Fruit fly (Drosophila melanogaster) S2 (cell line): ENCODE data around the gene CG8236.
A peak's percentile ranks its signal among the peaks of the same experiment; 100 is the strongest.

Experiments used
- CG8478 ChIP-seq: fragments of >200 bp; optimal IDR thresholded peaks from 2 replicates; lab custom pipeline; 2018
- CTCF ChIP-seq, 2 experiments: fragments of >200 bp; optimal IDR thresholded peaks; 2 replicates each; lab custom pipeline; 2018

Gene CG8236

DNA sequence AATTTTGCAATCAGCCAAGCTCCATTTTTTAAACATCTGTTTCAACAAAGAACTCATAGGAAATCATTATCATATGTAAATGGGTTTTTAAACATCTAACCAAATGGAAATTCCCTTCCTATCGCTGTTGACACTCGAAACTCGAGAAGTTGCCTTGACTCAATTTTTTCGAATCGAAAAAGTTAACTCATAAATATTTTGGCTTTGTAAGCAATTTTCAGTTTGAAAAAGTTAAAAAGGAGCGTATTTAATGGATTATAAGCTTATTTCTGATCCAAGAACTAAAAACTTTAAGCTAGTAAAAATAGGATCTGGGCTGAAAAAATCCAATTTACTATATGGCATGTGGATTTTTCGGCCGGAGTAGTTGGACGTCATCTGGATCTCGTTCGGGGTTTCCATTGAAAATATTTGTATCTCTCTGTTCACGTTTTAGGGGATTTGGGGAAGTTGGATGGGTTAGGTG is 44.0 kb downstream of the CG8236 start, which contains the start of gene CG9837:
CG9837 (minus strand) TSS at position 416 of the 466 bp plus-strand sequence.
- TF ChIP-seq CG8478 (lab: Kevin White, UChicago) (no peak), CTCF (optimal IDR thresholded peaks at IDR 0.05; lab: Kevin White, UChicago) (no peak)

- no peak for TF ChIP-seq CTCF (optimal IDR thresholded peaks at IDR 0.05; lab: Kevin White, UChicago)
- TF ChIP-seq CG8478 (lab: Kevin White, UChicago), result no peak
Observed at dm6 chr3R:8814029-8814647, 44.9 kb downstream of the CG8236 start.

dm6 chr3R:8815074-8815473 is 45.9 kb downstream of the CG8236 start:
- TF ChIP-seq CG8478 (lab: Kevin White, UChicago), result no peak
- TF ChIP-seq CTCF (optimal IDR thresholded peaks at IDR 0.05; lab: Kevin White, UChicago), result no peak

DNA sequence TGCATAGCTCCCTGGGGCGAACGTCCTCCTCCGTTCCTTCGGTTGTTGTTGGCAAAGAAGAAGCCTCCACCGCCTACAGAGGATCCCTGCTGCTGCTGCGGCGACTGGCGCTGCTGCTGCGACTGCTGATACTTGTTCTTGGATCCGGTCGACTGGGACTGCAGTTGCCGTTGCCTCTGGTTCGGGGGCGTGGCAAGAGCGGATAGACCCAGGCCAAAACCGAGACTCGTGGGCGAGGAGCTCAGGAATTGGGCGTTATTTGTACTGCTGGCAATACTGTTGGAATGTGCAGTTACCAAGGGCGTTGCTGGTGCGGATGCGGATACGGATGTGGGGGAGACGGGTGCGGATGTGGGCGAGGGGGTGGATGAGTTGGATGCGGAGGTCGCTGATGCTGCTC is 49.0 kb downstream of the CG8236 start:
- TF ChIP-seq CG8478 (lab: Kevin White, UChicago) (no peak), CTCF (optimal IDR thresholded peaks at IDR 0.05; lab: Kevin White, UChicago) (no peak)

DNA sequence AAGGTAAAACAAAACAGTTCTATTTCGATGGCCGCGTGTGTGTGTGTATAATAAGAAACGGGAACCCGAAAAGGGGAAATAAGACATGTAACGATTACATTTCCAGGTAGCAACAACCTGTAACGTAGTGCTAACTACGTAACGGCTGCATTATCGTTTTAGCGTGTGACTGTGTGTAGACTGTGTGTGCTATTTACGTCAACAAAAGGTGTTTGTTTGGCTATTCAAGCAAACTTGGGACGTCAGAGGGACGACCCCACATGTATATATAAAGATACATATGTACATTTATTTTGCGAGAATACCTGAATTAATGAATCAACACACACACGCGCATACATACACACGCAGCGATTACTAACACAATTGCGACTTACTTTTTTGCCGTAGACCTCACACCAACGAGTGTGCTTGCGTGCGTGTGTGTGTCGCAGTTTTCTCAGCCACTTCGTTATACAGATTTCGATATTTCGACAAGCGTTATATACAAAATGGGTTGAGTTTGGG is 50.4 kb downstream of the CG8236 start:
- TF ChIP-seq CG8478 (lab: Kevin White, UChicago) (no peak), CTCF (optimal IDR thresholded peaks at IDR 0.05; lab: Kevin White, UChicago) (no peak)

DNA sequence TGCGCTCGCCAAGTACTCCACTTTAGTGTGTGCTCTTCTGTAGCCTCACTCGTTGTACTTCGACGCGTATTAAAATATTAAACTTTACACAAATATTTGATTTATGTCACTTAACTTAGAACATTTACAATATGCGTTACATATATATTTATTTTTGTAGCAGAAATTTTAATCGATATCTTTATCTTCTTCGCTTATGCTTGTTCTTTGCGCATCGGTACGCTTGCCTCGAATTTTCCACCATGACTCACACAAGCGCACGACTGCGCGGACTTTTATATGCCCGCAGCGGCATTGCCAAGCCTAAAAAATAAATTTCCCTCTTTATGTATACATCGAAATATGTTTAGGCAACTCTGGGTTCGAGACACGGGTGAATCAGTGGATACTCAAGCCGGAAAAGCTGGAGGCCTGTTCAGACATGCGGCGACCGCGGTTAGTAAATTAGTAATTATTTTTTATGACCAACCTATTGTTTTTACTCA is 51.3 kb downstream of the CG8236 start, which contains the start of gene aqz:
aqz (minus strand) TSS at position 255 of the 485 bp plus-strand sequence.
- TF ChIP-seq CTCF (optimal IDR thresholded peaks at IDR 0.05; lab: Kevin White, UChicago) (peak; percentile 51 to 64), CG8478 (lab: Kevin White, UChicago) (no peak)
